Worm (Caenorhabditis elegans): ENCODE data around the gene ZK666.2.

ce11 chrII:10486738-10487137 lies 15.0 kb upstream of the ZK666.2 start, which contains the start of gene ZK666.15:
- no peak for TF ChIP-seq nhr-237 (tag; optimal IDR thresholded peaks at IDR 0.05)
- TF ChIP-seq nhr-2 (tag; optimal IDR thresholded peaks at IDR 0.05): no peak
- TF ChIP-seq lin-13 (tag; optimal IDR thresholded peaks at IDR 0.05): no peak
- TF ChIP-seq lsy-2 (tag; optimal IDR thresholded peaks at IDR 0.05): no peak

Data from whole organism, mixed stage, embryonic.